Worm (Caenorhabditis elegans) whole organism, L4/young adult: ENCODE data around the gene odr-2.

ENCODE experiments used
- W03F9.2 ChIP-seq: fragments of 150-350 bp; optimal IDR thresholded peaks from 2 replicates; lab custom pipeline; 2014; ENCODE audit warnings: missing biosample characterization, missing genetic modification characterization
- dao-5 ChIP-seq: sonication (generic microtip); optimal IDR thresholded peaks from 2 replicates; lab custom pipeline; 2016; ENCODE audit warnings: missing genotype, missing genetic modification characterization, moderate library complexity, missing compliant biosample characterization
- him-1 ChIP-seq: sonication (generic microtip); optimal IDR thresholded peaks from 2 replicates; lab custom pipeline; 2016; ENCODE audit warnings: missing genotype, missing genetic modification reagents, missing genetic modification characterization, missing compliant biosample characterization

DNA sequence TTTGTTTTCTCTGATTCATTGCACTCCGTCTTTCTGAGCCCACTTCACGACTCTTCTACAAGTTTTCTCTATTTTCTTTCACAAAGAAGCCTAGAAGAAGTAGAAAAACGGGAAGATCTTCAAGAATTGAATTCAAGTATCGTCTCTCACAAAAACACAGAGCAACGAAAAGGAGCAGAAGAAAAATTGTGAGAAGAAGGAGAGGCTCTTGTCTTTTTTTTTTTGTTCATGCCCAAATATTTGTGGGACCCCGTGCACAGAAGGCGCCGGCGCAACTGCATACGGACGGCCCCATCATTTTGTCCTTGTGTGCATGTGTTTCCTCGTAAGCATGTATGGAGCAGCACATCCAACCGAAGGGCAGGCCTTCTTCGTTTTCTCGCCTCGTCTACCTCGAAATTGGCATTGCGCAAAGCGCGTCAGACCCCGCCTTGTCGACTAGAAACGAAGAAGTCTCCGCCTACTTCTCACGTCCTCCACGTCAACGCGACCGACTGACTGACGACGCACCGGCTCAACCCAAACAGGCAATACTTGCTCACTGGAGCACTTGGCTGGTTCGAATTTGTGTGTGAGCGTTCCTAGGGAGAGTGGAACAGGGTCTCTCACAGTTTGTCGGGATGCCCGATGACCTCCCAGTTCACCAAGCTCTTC lies 3.3 kb downstream of the odr-2 start:
- TF ChIP-seq him-1 (tag; lab: Kevin White, UChicago) (peak; percentile 17), dao-5 (tag; lab: Kevin White, UChicago) (no peak), W03F9.2 (tag; lab: Kevin White, UChicago) (no peak)
